Fruit fly (Drosophila melanogaster): ENCODE data around the gene moi.

- no peak for TF ChIP-seq Ets98B (GFP tag; IDR thresholded peaks at IDR 0.05)
- TF ChIP-seq CG32121 (GFP tag; IDR thresholded peaks at IDR 0.05) = no peak
- TF ChIP-seq EcR (GFP tag; optimal IDR thresholded peaks at IDR 0.05) = no peak
- TF ChIP-seq fd96Ca (GFP tag; IDR thresholded peaks at IDR 0.05) = no peak
- TF ChIP-seq CG13204 (GFP tag; optimal IDR thresholded peaks at IDR 0.05) = no peak
- no peak for TF ChIP-seq CG12605 (GFP tag; IDR thresholded peaks at IDR 0.05)
- TF ChIP-seq CG8301 (tag; optimal IDR thresholded peaks at IDR 0.05) = no peak
- no peak for TF ChIP-seq CG9948 (tag; optimal IDR thresholded peaks at IDR 0.05)
- no peak for TF ChIP-seq Snoo (tag; optimal IDR thresholded peaks at IDR 0.05)
- TF ChIP-seq CG34367 (tag; optimal IDR thresholded peaks at IDR 0.05) = no peak
Measured at dm6 chr3R:18250815-18251214, 4.5 kb upstream of the moi start, which contains the start of gene CG18598.

All from whole organism, pupa.